Worm (Caenorhabditis elegans) whole organism, late embryonic: Measurements from ENCODE around the gene lin-54.

Experiments
- C08G9.2 ChIP-seq: sonication (generic microtip); optimal IDR thresholded peaks from 2 replicates; lab custom pipeline; 2016; ENCODE audit warnings: mild to moderate bottlenecking, missing genetic modification characterization, moderate library complexity, missing compliant biosample characterization
- C38D4.7 ChIP-seq: fragments of 200-800 bp; sonication (Bioruptor generic); optimal IDR thresholded peaks from 2 replicates; lab custom pipeline; 2018; ENCODE audit warnings: mild to moderate bottlenecking, missing genetic modification characterization, moderate library complexity, missing compliant biosample characterization
- F13H6.1 ChIP-seq: sonication (generic microtip); optimal IDR thresholded peaks from 2 replicates; lab custom pipeline; 2016; ENCODE audit warnings: missing genetic modification characterization, missing compliant biosample characterization
- Y22D7AL.16 ChIP-seq: sonication (generic microtip); optimal IDR thresholded peaks from 2 replicates; lab custom pipeline; 2016; ENCODE audit warnings: missing genetic modification characterization, missing compliant biosample characterization
- ahr-1 ChIP-seq: sonication (generic microtip); optimal IDR thresholded peaks from 2 replicates; lab custom pipeline; 2016; ENCODE audit warnings: missing genetic modification characterization, missing compliant biosample characterization
- ama-1 ChIP-seq: fragments of 150-350 bp; optimal IDR thresholded peaks from 2 replicates; lab custom pipeline; 2014
- ceh-14 ChIP-seq: sonication (generic microtip); optimal IDR thresholded peaks from 2 replicates; lab custom pipeline; 2016; ENCODE audit warnings: missing genotype, missing genetic modification characterization, missing compliant biosample characterization
- ceh-18 ChIP-seq: sonication (generic microtip); optimal IDR thresholded peaks from 2 replicates; lab custom pipeline; 2016; ENCODE audit warnings: missing genetic modification characterization, missing compliant biosample characterization
- ceh-19 ChIP-seq: fragments of 200-800 bp; sonication (Bioruptor generic); optimal IDR thresholded peaks from 2 replicates; lab custom pipeline; 2018; ENCODE audit warnings: mild to moderate bottlenecking, missing genetic modification characterization, missing compliant biosample characterization
- ceh-2 ChIP-seq: sonication (generic microtip); optimal IDR thresholded peaks from 2 replicates; lab custom pipeline; 2016; ENCODE audit warnings: missing genotype, missing genetic modification characterization, missing compliant biosample characterization
- ceh-22 ChIP-seq: sonication (generic microtip); optimal IDR thresholded peaks from 2 replicates; lab custom pipeline; 2017; ENCODE audit warnings: missing biosample characterization, missing genetic modification characterization
- ceh-31 ChIP-seq: sonication (generic microtip); optimal IDR thresholded peaks from 2 replicates; lab custom pipeline; 2016; ENCODE audit warnings: missing genetic modification characterization, missing compliant biosample characterization
- ceh-45 ChIP-seq: fragments of 200-800 bp; sonication (Bioruptor generic); IDR thresholded peaks from 2 replicates; pipeline ENCODE4 v1.3.6; 2022; ENCODE audit warnings: missing genetic modification reagents, missing genetic modification characterization, missing compliant biosample characterization
- ceh-48 ChIP-seq: sonication (generic microtip); optimal IDR thresholded peaks from 2 replicates; lab custom pipeline; 2016; ENCODE audit warnings: missing genetic modification characterization, inconsistent platforms, missing compliant biosample characterization
- ceh-6 ChIP-seq: fragments of 200-800 bp; sonication (Bioruptor generic); optimal IDR thresholded peaks from 2 replicates; lab custom pipeline; 2018; ENCODE audit warnings: mild to moderate bottlenecking, missing genetic modification characterization, missing compliant biosample characterization
- che-1 ChIP-seq: sonication (generic microtip); optimal IDR thresholded peaks from 2 replicates; lab custom pipeline; 2016; ENCODE audit warnings: mild to moderate bottlenecking, missing genetic modification characterization, missing compliant biosample characterization
- dmd-4 ChIP-seq: sonication (generic microtip); optimal IDR thresholded peaks from 2 replicates; lab custom pipeline; 2016; ENCODE audit warnings: borderline replicate concordance, missing genetic modification characterization, missing compliant biosample characterization
- elt-2 ChIP-seq: sonication (generic microtip); optimal IDR thresholded peaks from 2 replicates; lab custom pipeline; 2016; ENCODE audit warnings: missing genetic modification reagents, missing genetic modification characterization, missing compliant biosample characterization
- elt-4 ChIP-seq: sonication (generic microtip); optimal IDR thresholded peaks from 2 replicates; lab custom pipeline; 2016; ENCODE audit warnings: missing genetic modification characterization, missing compliant biosample characterization
- ets-4 ChIP-seq: sonication (generic microtip); optimal IDR thresholded peaks from 2 replicates; lab custom pipeline; 2016; ENCODE audit warnings: missing genetic modification characterization, missing compliant biosample characterization
- fax-1 ChIP-seq: sonication (generic microtip); optimal IDR thresholded peaks from 2 replicates; lab custom pipeline; 2016; ENCODE audit warnings: missing genotype, missing genetic modification characterization, missing compliant biosample characterization
- fkh-10 ChIP-seq: fragments of 150-350 bp; optimal IDR thresholded peaks from 2 replicates; lab custom pipeline; 2014; ENCODE audit warnings: missing biosample characterization, missing genetic modification reagents, missing genetic modification characterization
- fkh-6 ChIP-seq: sonication (generic microtip); optimal IDR thresholded peaks from 2 replicates; lab custom pipeline; 2016; ENCODE audit warnings: missing genetic modification characterization, missing compliant biosample characterization
- hlh-6 ChIP-seq: sonication (generic microtip); optimal IDR thresholded peaks from 2 replicates; lab custom pipeline; 2016; ENCODE audit warnings: missing genotype, missing genetic modification characterization, missing compliant biosample characterization
- hlh-8 ChIP-seq: sonication (generic microtip); optimal IDR thresholded peaks from 2 replicates; lab custom pipeline; 2016; ENCODE audit warnings: missing genotype, missing genetic modification characterization, missing compliant biosample characterization
- lim-6 ChIP-seq: sonication (generic microtip); optimal IDR thresholded peaks from 2 replicates; lab custom pipeline; 2016; ENCODE audit warnings: missing genetic modification characterization, missing compliant biosample characterization
- madf-2 ChIP-seq: sonication (generic microtip); optimal IDR thresholded peaks from 2 replicates; lab custom pipeline; 2017; ENCODE audit warnings: missing genetic modification characterization, missing compliant biosample characterization
- mec-3 ChIP-seq: sonication (generic microtip); optimal IDR thresholded peaks from 2 replicates; lab custom pipeline; 2016; ENCODE audit warnings: borderline replicate concordance, missing genetic modification characterization, missing compliant biosample characterization
- odd-2 ChIP-seq: sonication (generic microtip); optimal IDR thresholded peaks from 2 replicates; lab custom pipeline; 2017; ENCODE audit warnings: antibody characterized with exemption, mild to moderate bottlenecking, missing genetic modification characterization, missing compliant biosample characterization
- pag-3 ChIP-seq: sonication (generic microtip); optimal IDR thresholded peaks from 2 replicates; lab custom pipeline; 2016; ENCODE audit warnings: missing compliant biosample characterization, missing genetic modification characterization, borderline replicate concordance
- pat-9 ChIP-seq: fragments of 200-800 bp; sonication (Bioruptor generic); optimal IDR thresholded peaks from 2 replicates; lab custom pipeline; 2018; ENCODE audit warnings: mild to moderate bottlenecking, missing genetic modification characterization, moderate library complexity, missing compliant biosample characterization
- pax-1 ChIP-seq: fragments of 150-350 bp; optimal IDR thresholded peaks from 2 replicates; lab custom pipeline; 2014; ENCODE audit warnings: missing biosample characterization, missing genetic modification characterization
- pha-2 ChIP-seq: sonication (generic microtip); optimal IDR thresholded peaks from 2 replicates; lab custom pipeline; 2017; ENCODE audit warnings: mild to moderate bottlenecking, missing genetic modification characterization, missing compliant biosample characterization
- pha-4 ChIP-seq: fragments of 150-350 bp; optimal IDR thresholded peaks from 2 replicates; lab custom pipeline; 2018; ENCODE audit warnings: missing biosample characterization, missing genetic modification reagents, missing genetic modification characterization
- pqm-1 ChIP-seq: sonication (generic microtip); optimal IDR thresholded peaks from 2 replicates; lab custom pipeline; 2016; ENCODE audit warnings: missing genetic modification characterization, missing compliant biosample characterization
- pros-1 ChIP-seq: fragments of 150-350 bp; optimal IDR thresholded peaks from 2 replicates; lab custom pipeline; 2014; ENCODE audit warnings: missing biosample characterization, missing genetic modification reagents, missing genetic modification characterization
- rnt-1 ChIP-seq: sonication (generic microtip); optimal IDR thresholded peaks from 2 replicates; lab custom pipeline; 2016; ENCODE audit warnings: missing genetic modification characterization, missing compliant biosample characterization
- sdc-2 ChIP-seq: sonication (generic microtip); optimal IDR thresholded peaks from 2 replicates; lab custom pipeline; 2016; ENCODE audit warnings: missing genotype, missing genetic modification characterization, missing compliant biosample characterization
- sox-2 ChIP-seq: fragments of 200-800 bp; sonication (Bioruptor generic); IDR thresholded peaks from 2 replicates; pipeline ENCODE4 v1.3.6; 2022; ENCODE audit warnings: missing genetic modification reagents, missing genetic modification characterization, missing compliant biosample characterization
- sox-4 ChIP-seq: sonication (generic microtip); optimal IDR thresholded peaks from 2 replicates; lab custom pipeline; 2017; ENCODE audit warnings: mild to moderate bottlenecking, missing genetic modification characterization, inconsistent platforms, missing compliant biosample characterization
- tbx-2 ChIP-seq: sonication (generic microtip); optimal IDR thresholded peaks from 2 replicates; lab custom pipeline; 2016; ENCODE audit warnings: missing genetic modification characterization, missing compliant biosample characterization
- tbx-7 ChIP-seq: sonication (generic microtip); optimal IDR thresholded peaks from 2 replicates; lab custom pipeline; 2016; ENCODE audit warnings: missing genotype, missing genetic modification characterization, missing compliant biosample characterization
- ttx-3 ChIP-seq: sonication (generic microtip); optimal IDR thresholded peaks from 2 replicates; lab custom pipeline; 2016; ENCODE audit warnings: missing genetic modification reagents, missing genetic modification characterization, missing compliant biosample characterization
- unc-3 ChIP-seq, 2 experiments: fragments of 200-800 bp in 1 of 2; sonication (Bioruptor generic) in 1 of 2; sonication (generic microtip) in 1 of 2; conservative IDR thresholded peaks in 1 of 2; optimal IDR thresholded peaks in 1 of 2; 2 replicates each; pipeline versions ENCODE4 v1.3.6 to Lab custom; 2016 to 2022; ENCODE audit warnings: missing compliant biosample characterization in 2 of 2, missing genetic modification characterization in 2 of 2, missing genetic modification reagents in 1 of 2
- unc-55 ChIP-seq: sonication (generic microtip); optimal IDR thresholded peaks from 2 replicates; lab custom pipeline; 2017; ENCODE audit warnings: missing biosample characterization, missing genetic modification reagents, missing genetic modification characterization
- ztf-16 ChIP-seq: sonication (generic microtip); optimal IDR thresholded peaks from 2 replicates; lab custom pipeline; 2017; ENCODE audit warnings: missing genetic modification characterization, missing compliant biosample characterization

The lin-54 gene

ce11 chrIV:13238943-13239861, 1.6 kb upstream of the lin-54 start, which contains the start of gene tag-115:
tag-115 (minus strand) TSS chrIV:13239414.
- TF ChIP-seq hlh-6 (no peak), sdc-2 (tag; lab: Kevin White, UChicago) (no peak), mec-3 (tag; lab: Kevin White, UChicago) (no peak), ceh-18 (no peak), ttx-3 (tag; lab: Kevin White, UChicago) (no peak), ceh-22 (tag; lab: Kevin White, UChicago) (no peak), ama-1 (lab: Kevin White, UChicago) (no peak), tbx-2 (tag; lab: Kevin White, UChicago) (no peak), pax-1 (tag; lab: Kevin White, UChicago) (no peak), pros-1 (no peak)

- no peak for TF ChIP-seq C38D4.7 (GFP tag; lab: Kevin White, UChicago)
- TF ChIP-seq ceh-31 (tag; lab: Kevin White, UChicago): peak; percentile 92
- peak; percentile 48 for TF ChIP-seq ceh-2 (tag; lab: Kevin White, UChicago)
- peak; percentile 62 for TF ChIP-seq pha-2 (tag; lab: Kevin White, UChicago)
- no peak for TF ChIP-seq unc-3 (GFP tag; conservative IDR thresholded peaks at IDR 0.05; lab: Robert Waterston, UW)
- peak; percentile 70 for TF ChIP-seq unc-3 (tag; optimal IDR thresholded peaks at IDR 0.05; lab: Kevin White, UChicago)
- TF ChIP-seq ceh-45 (GFP tag; lab: Robert Waterston, UW): 0 out of 2 replicates have a peak, but pooled peaks have one; percentile 50
- peak; percentile 79 for TF ChIP-seq unc-55 (GFP tag; lab: Kevin White, UChicago)
- TF ChIP-seq dmd-4 (tag; lab: Kevin White, UChicago): no peak
- TF ChIP-seq lim-6: peak; percentile 24
- no peak for TF ChIP-seq sox-4
- peak; percentile 84 for TF ChIP-seq elt-2 (tag; lab: Kevin White, UChicago)
- peak; percentile 26 for TF ChIP-seq F13H6.1 (tag; lab: Kevin White, UChicago)
- peak; percentile 16 for TF ChIP-seq hlh-8 (tag; lab: Kevin White, UChicago)
- peak; percentile 73 for TF ChIP-seq rnt-1 (tag; lab: Kevin White, UChicago)
- TF ChIP-seq ceh-14 (tag; lab: Kevin White, UChicago): peak; percentile 92
- TF ChIP-seq madf-2 (tag; lab: Kevin White, UChicago): peak; percentile 66
- TF ChIP-seq Y22D7AL.16 (tag; lab: Kevin White, UChicago): no peak
- TF ChIP-seq che-1 (tag; lab: Kevin White, UChicago): no peak
- no peak for TF ChIP-seq elt-4 (tag; lab: Kevin White, UChicago)
- peak; percentile 59 for TF ChIP-seq pqm-1 (tag; lab: Kevin White, UChicago)
- TF ChIP-seq ama-1 (lab: Kevin White, UChicago): no peak
- no peak for TF ChIP-seq hlh-6
- no peak for TF ChIP-seq mec-3 (tag; lab: Kevin White, UChicago)
- TF ChIP-seq ceh-22 (tag; lab: Kevin White, UChicago): no peak
- peak; percentile 50 for TF ChIP-seq ceh-48 (tag; lab: Kevin White, UChicago)
- peak; percentile 52 for TF ChIP-seq fkh-10
- no peak for TF ChIP-seq tbx-7 (tag; lab: Kevin White, UChicago)
- no peak for TF ChIP-seq ztf-16 (tag; lab: Kevin White, UChicago)
- peak; percentile 73 for TF ChIP-seq pat-9 (tag; lab: Kevin White, UChicago)
- TF ChIP-seq ets-4 (tag; lab: Kevin White, UChicago): peak; percentile 63
- TF ChIP-seq pag-3: no peak
- no peak for TF ChIP-seq ceh-6 (GFP tag; lab: Kevin White, UChicago)
- TF ChIP-seq ahr-1: no peak
- peak; percentile 80 for TF ChIP-seq fax-1 (tag; lab: Kevin White, UChicago)
- TF ChIP-seq ttx-3 (tag; lab: Kevin White, UChicago): peak; percentile 27
- TF ChIP-seq odd-2 (tag; lab: Kevin White, UChicago): no peak
- no peak for TF ChIP-seq ceh-19
- no peak for TF ChIP-seq fkh-6 (tag; lab: Kevin White, UChicago)
- peak; percentile 80 for TF ChIP-seq sox-2 (GFP tag; lab: Robert Waterston, UW)
- peak; percentile 33 for TF ChIP-seq pha-4
- TF ChIP-seq C08G9.2 (tag; lab: Kevin White, UChicago): peak; percentile 30
Observed at ce11 chrIV:13240078-13240841, 584 bp upstream of the lin-54 start, which contains the start of gene rpl-12. rpl-12 (minus strand) TSS chrIV:13240651.
